Worm (Caenorhabditis elegans) whole organism, L1 larva: ENCODE data around the gene iff-2.

Experiments used
- C04F5.9 ChIP-seq: sonication (generic microtip); optimal IDR thresholded peaks from 2 replicates; lab custom pipeline; 2016; ENCODE audit warnings: missing genetic modification characterization, missing compliant biosample characterization
- C34B4.2 ChIP-seq: sonication (generic microtip); optimal IDR thresholded peaks from 2 replicates; lab custom pipeline; 2017; ENCODE audit warnings: mild to moderate bottlenecking, missing genetic modification characterization, missing compliant biosample characterization
- F16B12.6 ChIP-seq: fragments of 150-350 bp; optimal IDR thresholded peaks from 2 replicates; lab custom pipeline; 2014; ENCODE audit warnings: missing biosample characterization, missing genetic modification characterization
- Y116A8C.19 ChIP-seq: sonication (generic microtip); optimal IDR thresholded peaks from 2 replicates; lab custom pipeline; 2016; ENCODE audit warnings: missing compliant biosample characterization, missing genetic modification characterization, borderline replicate concordance
- alr-1 ChIP-seq: fragments of 200-800 bp; sonication (Bioruptor generic); optimal IDR thresholded peaks from 2 replicates; lab custom pipeline; 2018; ENCODE audit warnings: borderline replicate concordance, mild to moderate bottlenecking, missing genetic modification characterization, missing compliant biosample characterization
- aly-2 ChIP-seq: fragments of 150-350 bp; optimal IDR thresholded peaks from 2 replicates; lab custom pipeline; 2014; ENCODE audit warnings: missing biosample characterization, missing genetic modification characterization
- ama-1 ChIP-seq: fragments of 150-350 bp; optimal IDR thresholded peaks from 2 replicates; lab custom pipeline; 2014
- blmp-1 ChIP-seq: fragments of 150-350 bp; optimal IDR thresholded peaks from 2 replicates; lab custom pipeline; 2014; ENCODE audit warnings: missing biosample characterization, missing genetic modification characterization
- ceh-63 ChIP-seq: fragments of 200-800 bp; sonication (Bioruptor generic); optimal IDR thresholded peaks from 2 replicates; lab custom pipeline; 2018; ENCODE audit warnings: mild to moderate bottlenecking, missing genetic modification characterization, missing compliant biosample characterization
- ceh-8 ChIP-seq: fragments of 200-800 bp; sonication (Bioruptor generic); optimal IDR thresholded peaks from 2 replicates; lab custom pipeline; 2018; ENCODE audit warnings: mild to moderate bottlenecking, missing genetic modification characterization, moderate library complexity, missing compliant biosample characterization
- ceh-88 ChIP-seq: fragments of 200-800 bp; sonication (Bioruptor generic); IDR thresholded peaks from 2 replicates; pipeline ENCODE4 v1.3.6; 2022; ENCODE audit warnings: missing genetic modification characterization, missing compliant biosample characterization
- ceh-90 ChIP-seq: sonication (generic microtip); optimal IDR thresholded peaks from 2 replicates; lab custom pipeline; 2016; ENCODE audit warnings: missing genetic modification characterization, missing compliant biosample characterization
- ces-1 ChIP-seq: fragments of 150-350 bp; optimal IDR thresholded peaks from 2 replicates; lab custom pipeline; 2014; ENCODE audit warnings: missing biosample characterization, missing genetic modification reagents, missing genetic modification characterization
- dpl-1 ChIP-seq, 3 experiments: fragments of 150-350 bp in 2 of 3; sonication (generic microtip) in 1 of 3; optimal IDR thresholded peaks; 2 replicates each; lab custom pipeline; 2014 to 2017; ENCODE audit warnings: missing biosample characterization in 3 of 3, missing genetic modification characterization in 3 of 3, missing genetic modification reagents in 3 of 3
- efl-1 ChIP-seq, 4 experiments: fragments of 150-350 bp; optimal IDR thresholded peaks in 3 of 4; peaks in 1 of 4; 1 replicate in 1 of 4; 2 replicates in 3 of 4; lab custom pipeline; 2014; ENCODE audit warnings: missing biosample characterization in 2 of 4, missing genetic modification characterization in 2 of 4, missing genetic modification reagents in 2 of 4
- efl-3 ChIP-seq: fragments of 200-800 bp; sonication (Bioruptor generic); optimal IDR thresholded peaks from 2 replicates; lab custom pipeline; 2018; ENCODE audit warnings: mild to moderate bottlenecking, missing genetic modification characterization, missing compliant biosample characterization
- elt-2 ChIP-seq: sonication (generic microtip); optimal IDR thresholded peaks from 2 replicates; lab custom pipeline; 2016; ENCODE audit warnings: missing genetic modification characterization, mild to moderate bottlenecking, inconsistent platforms, missing compliant biosample characterization, missing genetic modification reagents
- elt-3 ChIP-seq, 6 experiments: fragments of 150-350 bp in 1 of 6; sonication (generic microtip); optimal IDR thresholded peaks; 2 replicates each; lab custom pipeline; 2017 to 2018; ENCODE audit warnings: missing biosample characterization in 6 of 6, missing genetic modification characterization in 6 of 6, inconsistent platforms in 1 of 6
- ets-5 ChIP-seq: fragments of 200-800 bp; sonication (Bioruptor generic); IDR thresholded peaks from 2 replicates; pipeline ENCODE4 v1.3.6; 2022; ENCODE audit warnings: missing genetic modification characterization, missing compliant biosample characterization
- fkh-4 ChIP-seq: sonication (generic microtip); optimal IDR thresholded peaks from 2 replicates; lab custom pipeline; 2016; ENCODE audit warnings: missing compliant biosample characterization, missing genetic modification characterization, borderline replicate concordance
- fkh-8 ChIP-seq: sonication (generic microtip); optimal IDR thresholded peaks from 2 replicates; lab custom pipeline; 2016; ENCODE audit warnings: mild to moderate bottlenecking, missing genetic modification characterization, missing compliant biosample characterization
- fos-1 ChIP-seq: fragments of 150-350 bp; optimal IDR thresholded peaks from 2 replicates; lab custom pipeline; 2014; ENCODE audit warnings: missing biosample characterization, missing genetic modification characterization
- grh-1 ChIP-seq: fragments of 200-800 bp; sonication (Bioruptor generic); IDR thresholded peaks from 2 replicates; pipeline ENCODE4 v1.3.6; 2022; ENCODE audit warnings: missing genetic modification reagents, missing genetic modification characterization, missing compliant biosample characterization
- hlh-4 ChIP-seq: sonication (generic microtip); optimal IDR thresholded peaks from 2 replicates; lab custom pipeline; 2016; ENCODE audit warnings: mild to moderate bottlenecking, missing genetic modification characterization, missing compliant biosample characterization
- irx-1 ChIP-seq: sonication (generic microtip); optimal IDR thresholded peaks from 2 replicates; lab custom pipeline; 2016; ENCODE audit warnings: missing genetic modification characterization, missing compliant biosample characterization
- isw-1 ChIP-seq: fragments of 200-800 bp; sonication (Bioruptor generic); IDR thresholded peaks from 2 replicates; pipeline ENCODE4 v1.3.6; 2022; ENCODE audit warnings: missing genetic modification characterization, missing compliant biosample characterization
- jun-1 ChIP-seq: fragments of 150-350 bp; optimal IDR thresholded peaks from 2 replicates; lab custom pipeline; 2014; ENCODE audit warnings: missing biosample characterization, missing genetic modification reagents, missing genetic modification characterization
- lin-15B ChIP-seq: fragments of 150-350 bp; sonication (generic microtip); optimal IDR thresholded peaks from 3 replicates; lab custom pipeline; 2014; ENCODE audit warnings: missing biosample characterization, missing genetic modification characterization
- lin-35 ChIP-seq, 2 experiments: fragments of 150-350 bp; optimal IDR thresholded peaks; 2 replicates each; lab custom pipeline; 2014; ENCODE audit warnings: missing biosample characterization in 2 of 2, missing genetic modification characterization in 2 of 2, missing genetic modification reagents in 2 of 2
- lin-39 ChIP-seq: fragments of 150-350 bp; optimal IDR thresholded peaks from 2 replicates; lab custom pipeline; 2014; ENCODE audit warnings: missing biosample characterization, missing genetic modification reagents, missing genetic modification characterization
- mab-9 ChIP-seq: fragments of 200-800 bp; sonication (Bioruptor generic); IDR thresholded peaks from 2 replicates; pipeline ENCODE4 v1.3.6; 2022; ENCODE audit warnings: missing genetic modification reagents, missing genetic modification characterization, missing compliant biosample characterization
- mdl-1 ChIP-seq, 2 experiments: fragments of 150-350 bp; optimal IDR thresholded peaks; 2 replicates each; lab custom pipeline; 2014 to 2017; ENCODE audit warnings: missing biosample characterization in 2 of 2, missing genetic modification characterization in 2 of 2, inconsistent platforms in 1 of 2
- nhr-12 ChIP-seq: sonication (generic microtip); optimal IDR thresholded peaks from 2 replicates; lab custom pipeline; 2017; ENCODE audit warnings: missing biosample characterization, missing genetic modification characterization
- nhr-19 ChIP-seq: fragments of 200-800 bp; sonication (Bioruptor generic); conservative IDR thresholded peaks from 2 replicates; pipeline ENCODE4 v1.3.6; 2022; ENCODE audit warnings: missing genetic modification characterization, missing compliant biosample characterization
- nhr-20 ChIP-seq: sonication (generic microtip); optimal IDR thresholded peaks from 2 replicates; lab custom pipeline; 2016; ENCODE audit warnings: mild to moderate bottlenecking, missing genetic modification characterization, missing compliant biosample characterization
- nhr-47 ChIP-seq: sonication (generic microtip); optimal IDR thresholded peaks from 2 replicates; lab custom pipeline; 2016; ENCODE audit warnings: mild to moderate bottlenecking, missing genetic modification characterization, moderate library complexity, missing compliant biosample characterization
- nhr-84 ChIP-seq: sonication (generic microtip); optimal IDR thresholded peaks from 2 replicates; lab custom pipeline; 2017; ENCODE audit warnings: missing biosample characterization, missing genetic modification characterization
- nhr-85 ChIP-seq: sonication (generic microtip); peaks from one replicate; lab custom pipeline; 2016; ENCODE audit warnings: missing genetic modification characterization, inconsistent platforms, missing compliant biosample characterization
- nhr-90 ChIP-seq: sonication (generic microtip); optimal IDR thresholded peaks from 2 replicates; lab custom pipeline; 2016; ENCODE audit warnings: mild to moderate bottlenecking, missing genetic modification characterization, missing compliant biosample characterization; ENCODE audit not compliant: poor library complexity
- pag-3 ChIP-seq: sonication (generic microtip); optimal IDR thresholded peaks from 2 replicates; lab custom pipeline; 2017; ENCODE audit warnings: missing genetic modification characterization, mild to moderate bottlenecking, missing compliant biosample characterization, antibody characterized with exemption, borderline replicate concordance; ENCODE audit not compliant: insufficient read depth
- pax-3 ChIP-seq: fragments of 200-800 bp; sonication (Bioruptor generic); optimal IDR thresholded peaks from 2 replicates; lab custom pipeline; 2018; ENCODE audit warnings: mild to moderate bottlenecking, missing genetic modification characterization, moderate library complexity, missing compliant biosample characterization
- skn-1 ChIP-seq: fragments of 150-350 bp; optimal IDR thresholded peaks from 2 replicates; lab custom pipeline; 2014; ENCODE audit warnings: missing biosample characterization, missing genetic modification characterization
- snpc-4 ChIP-seq: fragments of 150-350 bp; optimal IDR thresholded peaks from 2 replicates; lab custom pipeline; 2014; ENCODE audit warnings: missing biosample characterization, missing genetic modification characterization
- sup-37 ChIP-seq: fragments of 200-800 bp; sonication (Bioruptor generic); optimal IDR thresholded peaks from 2 replicates; lab custom pipeline; 2018; ENCODE audit warnings: mild to moderate bottlenecking, missing genetic modification characterization, missing compliant biosample characterization
- unc-30 ChIP-seq: sonication (generic microtip); optimal IDR thresholded peaks from 2 replicates; lab custom pipeline; 2017; ENCODE audit warnings: missing biosample characterization, missing genetic modification characterization
- vab-15 ChIP-seq: sonication (generic microtip); optimal IDR thresholded peaks from 2 replicates; lab custom pipeline; 2017; ENCODE audit warnings: missing genotype, mild to moderate bottlenecking, missing genetic modification characterization, missing compliant biosample characterization
- xbp-1 ChIP-seq: sonication (generic microtip); optimal IDR thresholded peaks from 2 replicates; lab custom pipeline; 2016; ENCODE audit warnings: missing genetic modification characterization, missing compliant biosample characterization
- zag-1 ChIP-seq: fragments of 150-350 bp; optimal IDR thresholded peaks from 2 replicates; lab custom pipeline; 2014; ENCODE audit warnings: missing biosample characterization, missing genetic modification characterization
- ztf-11 ChIP-seq, 2 experiments: sonication (generic microtip); optimal IDR thresholded peaks; 2 replicates each; lab custom pipeline; 2016 to 2017; ENCODE audit warnings: missing genetic modification characterization in 2 of 2, missing biosample characterization in 1 of 2, missing compliant biosample characterization in 1 of 2
- ztf-4 ChIP-seq: fragments of 150-350 bp; optimal IDR thresholded peaks from 2 replicates; lab custom pipeline; 2014; ENCODE audit warnings: missing biosample characterization, missing genetic modification characterization

Gene iff-2

ce11 chrII:8516783-8517182 lies 44.4 kb downstream of the iff-2 start, which contains the start of gene rnh-2 (continued):
- TF ChIP-seq irx-1 (tag; lab: Kevin White, UChicago) (no peak), mab-9 (GFP tag; lab: Robert Waterston, UW) (no peak), ces-1 (no peak), lin-39 (tag; lab: Kevin White, UChicago) (no peak), C04F5.9 (tag; lab: Kevin White, UChicago) (peak; percentile 48), lin-35 (GFP tag; optimal IDR thresholded peaks at IDR 0.05; lab: Kevin White, UChicago) (peak; percentile 75 to 84), nhr-84 (no peak), efl-3 (GFP tag; lab: Kevin White, UChicago) (no peak), pax-3 (tag; lab: Kevin White, UChicago) (peak; percentile 42), mdl-1 (tag; optimal IDR thresholded peaks at IDR 0.05; lab: Kevin White, UChicago) (no peak), fkh-4 (tag; lab: Kevin White, UChicago) (peak; percentile 8), nhr-47 (tag; lab: Kevin White, UChicago) (peak; percentile 69), vab-15 (no peak), nhr-20 (tag; lab: Kevin White, UChicago) (peak; percentile 75), blmp-1 (tag; lab: Kevin White, UChicago) (peak; percentile 53), aly-2 (tag; lab: Kevin White, UChicago) (no peak), ceh-8 (GFP tag; lab: Kevin White, UChicago) (no peak), elt-2 (tag; lab: Kevin White, UChicago) (peak; percentile 28), fkh-8 (peak; percentile 62), fos-1 (tag; lab: Kevin White, UChicago) (peak; percentile 59), nhr-90 (tag; lab: Kevin White, UChicago) (peak; percentile 55), ama-1 (lab: Kevin White, UChicago) (no peak), zag-1 (tag; lab: Kevin White, UChicago) (no peak), unc-30 (tag; lab: Kevin White, UChicago) (no peak), lin-15B (tag; lab: Kevin White, UChicago) (peak; percentile 76), ceh-88 (GFP tag; lab: Robert Waterston, UW) (no peak), nhr-19 (peak; percentile 52), dpl-1 (GFP tag; optimal IDR thresholded peaks at IDR 0.05; lab: Kevin White, UChicago) (peak; percentile 55 to 79 (median 68)), jun-1 (no peak), isw-1 (GFP tag; lab: Robert Waterston, UW) (no peak), F16B12.6 (peak; percentile 65), ceh-90 (tag; lab: Kevin White, UChicago) (peak; percentile 71), nhr-12 (no peak), efl-1 (optimal IDR thresholded peaks at IDR 0.05; lab: Kevin White, UChicago) (peak; percentile 67 to 75), efl-1 (GFP tag; optimal IDR thresholded peaks at IDR 0.05 in 1 of 2; lab: Kevin White, UChicago) (peak; percentile 73 to 96), C34B4.2 (no peak), nhr-85 (tag; lab: Kevin White, UChicago) (peak; percentile 78), pag-3 (tag; lab: Kevin White, UChicago) (no peak), ceh-63 (GFP tag; lab: Kevin White, UChicago) (no peak), elt-3 (tag; optimal IDR thresholded peaks at IDR 0.05; lab: Kevin White, UChicago) (peak in 2 of 6 experiments; percentile 21 to 27), ztf-11 (tag; optimal IDR thresholded peaks at IDR 0.05; lab: Kevin White, UChicago) (peak in 1 of 2 experiments; percentile 33), sup-37 (GFP tag; lab: Kevin White, UChicago) (no peak), alr-1 (tag; lab: Kevin White, UChicago) (no peak), xbp-1 (tag; lab: Kevin White, UChicago) (peak; percentile 61), grh-1 (GFP tag; lab: Robert Waterston, UW) (no peak), skn-1 (peak; percentile 25), hlh-4 (tag; lab: Kevin White, UChicago) (no peak), ztf-4 (tag; lab: Kevin White, UChicago) (peak; percentile 34), Y116A8C.19 (tag; lab: Kevin White, UChicago) (no peak), ets-5 (GFP tag; lab: Robert Waterston, UW) (no peak), snpc-4 (peak; percentile 52)
